Worm (Caenorhabditis elegans): ENCODE data around the gene srh-201.

srh-201 gene

DNA sequence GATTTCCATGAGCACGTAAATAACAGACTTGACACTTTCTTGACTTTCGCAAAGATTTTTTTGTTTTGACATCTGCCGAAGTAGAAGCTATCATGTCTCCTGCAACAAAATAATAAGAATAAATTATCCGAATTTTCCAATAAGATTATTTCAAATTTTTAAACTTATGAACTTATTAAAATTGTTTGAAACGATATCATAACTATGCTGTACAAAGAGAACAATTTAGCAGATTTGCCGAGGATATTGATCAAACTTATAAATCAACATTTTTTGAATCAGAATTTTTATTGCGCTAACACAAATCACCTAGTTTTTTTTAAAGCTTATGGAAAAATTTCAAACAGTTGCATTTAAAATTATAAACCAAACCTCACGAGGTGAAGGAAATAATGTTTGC is 41.4 kb downstream of the srh-201 start, which contains the start of gene nhr-195:
Gene nhr-195, minus strand, starts transcription at position 101 of the 400 bp plus-strand sequence.
- no peak for TF ChIP-seq flh-1 (GFP tag; optimal IDR thresholded peaks at IDR 0.05)
- TF ChIP-seq nhr-28 (tag; optimal IDR thresholded peaks at IDR 0.05), result no peak
- TF ChIP-seq nhr-237 (tag; optimal IDR thresholded peaks at IDR 0.05), result no peak
- no peak for TF ChIP-seq unc-120 (tag; optimal IDR thresholded peaks at IDR 0.05; ENCODE audit: poor library complexity, severe bottlenecking)
- no peak for TF ChIP-seq unc-62 (GFP tag; optimal IDR thresholded peaks at IDR 0.05)
- no peak for TF ChIP-seq cnd-1 (tag; optimal IDR thresholded peaks at IDR 0.05)
- no peak for TF ChIP-seq bed-3 (GFP tag; optimal IDR thresholded peaks at IDR 0.05)
- no peak for TF ChIP-seq ham-2 (GFP tag; optimal IDR thresholded peaks at IDR 0.05)
- no peak for TF ChIP-seq M03D4.4 (tag; optimal IDR thresholded peaks at IDR 0.05)
- no peak for TF ChIP-seq unc-39 (tag; optimal IDR thresholded peaks at IDR 0.05)

DNA sequence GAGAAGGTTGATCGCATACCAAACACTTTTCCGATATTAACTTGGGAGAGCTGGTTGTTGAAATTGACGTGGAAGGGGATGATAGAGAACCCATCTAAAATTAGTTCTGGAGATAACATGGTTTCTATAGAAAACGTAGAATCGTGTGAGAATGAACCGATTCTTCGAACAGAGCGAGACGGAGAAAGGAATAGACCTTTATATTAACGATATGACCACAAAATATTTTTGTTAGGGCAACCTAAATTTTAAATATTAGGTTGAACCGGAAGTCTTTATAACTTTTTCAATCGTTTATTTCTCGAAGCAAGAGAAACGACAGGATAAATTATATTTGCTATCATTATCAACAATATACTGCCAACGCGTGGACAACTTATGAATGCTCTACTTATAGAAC is 47.6 kb downstream of the srh-201 start, which contains the start of gene nhr-219:
Gene nhr-219, minus strand, starts transcription at position 101 of the 400 bp plus-strand sequence.
- TF ChIP-seq sptf-1 (tag; optimal IDR thresholded peaks at IDR 0.05) (no peak), elt-3 (tag; optimal IDR thresholded peaks at IDR 0.05) (no peak), ces-1 (GFP tag; optimal IDR thresholded peaks at IDR 0.05) (no peak), ceh-39 (tag; optimal IDR thresholded peaks at IDR 0.05) (no peak), ztf-11 (tag; optimal IDR thresholded peaks at IDR 0.05) (no peak), cnd-1 (tag; optimal IDR thresholded peaks at IDR 0.05) (no peak), ceh-83 (GFP tag; optimal IDR thresholded peaks at IDR 0.05) (no peak), sem-2 (GFP tag; optimal IDR thresholded peaks at IDR 0.05) (no peak), nhr-76 (tag; optimal IDR thresholded peaks at IDR 0.05) (no peak), unc-62 (GFP tag; optimal IDR thresholded peaks at IDR 0.05) (no peak), flh-1 (GFP tag; optimal IDR thresholded peaks at IDR 0.05) (no peak), mep-1 (tag; optimal IDR thresholded peaks at IDR 0.05) (no peak), nhr-237 (tag; optimal IDR thresholded peaks at IDR 0.05) (no peak), nhr-28 (tag; optimal IDR thresholded peaks at IDR 0.05) (no peak), mab-5 (tag; optimal IDR thresholded peaks at IDR 0.05) (no peak)

DNA sequence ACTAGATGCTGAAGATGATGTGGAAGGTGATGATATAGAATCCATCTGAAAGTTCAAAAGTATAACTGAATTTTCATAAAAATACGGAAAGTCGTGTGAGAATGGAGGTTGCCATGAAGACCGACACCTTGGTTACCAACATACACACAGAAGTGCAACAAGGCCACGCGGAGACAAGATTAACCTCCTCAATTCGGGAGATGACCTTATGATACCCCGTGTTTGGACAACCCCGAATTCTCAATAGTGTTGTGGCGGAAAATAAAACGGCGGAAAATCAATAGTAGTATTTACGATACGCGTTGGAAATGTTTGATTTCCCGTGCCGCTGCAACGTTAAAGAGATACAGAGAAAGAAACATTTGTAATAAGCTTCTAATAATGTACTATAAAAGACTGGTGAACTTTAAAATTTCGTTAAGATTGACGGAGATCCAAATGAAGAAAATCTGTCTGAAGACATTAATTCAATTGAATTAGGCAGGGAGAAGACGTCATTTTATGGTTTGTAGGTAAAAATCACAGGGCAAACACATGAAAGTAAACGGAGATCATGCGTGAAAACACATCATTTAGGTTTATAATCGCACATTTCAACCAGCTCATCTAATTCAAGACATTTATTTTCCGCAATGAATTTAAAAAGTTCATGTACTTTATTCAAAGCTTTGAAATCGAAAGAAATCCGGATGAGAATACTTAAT is 49.5 kb downstream of the srh-201 start, which contains the start of gene nhr-44:
Gene nhr-44, minus strand, starts transcription at position 51 of the 704 bp plus-strand sequence.
- TF ChIP-seq cnd-1 (tag; optimal IDR thresholded peaks at IDR 0.05) (no peak), snpc-4 (tag; optimal IDR thresholded peaks at IDR 0.05) (no peak), elt-3 (tag; optimal IDR thresholded peaks at IDR 0.05) (no peak), ceh-43 (GFP tag; optimal IDR thresholded peaks at IDR 0.05) (no peak), lsy-2 (tag; optimal IDR thresholded peaks at IDR 0.05) (no peak), elt-1 (tag; optimal IDR thresholded peaks at IDR 0.05; ENCODE audit: borderline replicate concordance, insufficient read depth) (peak; percentile 18), unc-120 (tag; optimal IDR thresholded peaks at IDR 0.05; ENCODE audit: poor library complexity, severe bottlenecking) (no peak), pha-4 (tag; optimal IDR thresholded peaks at IDR 0.05) (peak; percentile 50), tbx-8 (GFP tag; optimal IDR thresholded peaks at IDR 0.05) (no peak), nhr-76 (tag; optimal IDR thresholded peaks at IDR 0.05) (no peak), nhr-237 (tag; optimal IDR thresholded peaks at IDR 0.05) (no peak)
